Worm (Caenorhabditis elegans): ENCODE data around the gene gpa-1.

DNA sequence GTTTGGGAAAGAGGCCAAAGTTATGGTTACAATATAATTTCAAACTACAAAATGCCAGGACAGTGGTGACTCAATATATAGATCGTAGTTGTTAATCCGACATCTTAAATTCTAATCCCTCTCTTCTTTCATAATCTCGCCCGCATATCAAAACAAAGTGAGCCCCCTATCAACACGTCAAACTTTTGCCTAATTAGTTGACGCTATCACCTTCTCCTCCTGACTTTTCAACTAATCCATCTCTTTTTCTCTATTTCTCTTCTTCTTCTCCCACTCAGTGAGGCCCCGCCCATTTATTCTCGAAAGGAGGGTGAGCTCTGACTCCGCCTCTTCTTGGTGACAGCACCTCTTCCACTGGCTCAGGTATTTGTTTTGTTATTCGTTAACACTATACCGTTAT, 33.8 kb upstream of the gpa-1 start:
- TF ChIP-seq ets-7 (tag; optimal IDR thresholded peaks at IDR 0.05): no peak
- no peak for TF ChIP-seq ama-1 (optimal IDR thresholded peaks at IDR 0.05)
- TF ChIP-seq ceh-13 (GFP tag; optimal IDR thresholded peaks at IDR 0.05): no peak

All from whole organism, early embryonic.